Fruit fly (Drosophila melanogaster) whole organism, adult: ENCODE measurements around the gene CG13318.

Experiments used
- CG11617 ChIP-seq: fragments of 200-800 bp; sonication (Bioruptor generic); optimal IDR thresholded peaks from 2 replicates; lab custom pipeline; 2017; ENCODE audit warnings: mild to moderate bottlenecking, missing biosample characterization, missing genetic modification reagents, missing genetic modification characterization
- CG7045 ChIP-seq: fragments of 200-800 bp; sonication (Bioruptor generic); optimal IDR thresholded peaks from 2 replicates; lab custom pipeline; 2017; ENCODE audit warnings: missing biosample characterization, mild to moderate bottlenecking, missing genetic modification characterization
- cic ChIP-seq: fragments of 200-800 bp; sonication (Bioruptor generic); optimal IDR thresholded peaks from 2 replicates; lab custom pipeline; 2017; ENCODE audit warnings: missing biosample characterization, mild to moderate bottlenecking, missing genetic modification characterization, moderate library complexity
- pad ChIP-seq: fragments of 200-800 bp; sonication (Bioruptor generic); optimal IDR thresholded peaks from 3 replicates; lab custom pipeline; 2017; ENCODE audit warnings: missing biosample characterization, missing genetic modification characterization, mild to moderate bottlenecking, moderate library complexity, missing genetic modification reagents
- tj ChIP-seq: fragments of 200-800 bp; sonication (Bioruptor generic); optimal IDR thresholded peaks from 3 replicates; lab custom pipeline; 2017; ENCODE audit warnings: missing biosample characterization, mild to moderate bottlenecking, missing genetic modification characterization, moderate library complexity

- TF ChIP-seq CG11617 (GFP tag; lab: Kevin White, UChicago) (no peak), pad (GFP tag; lab: Kevin White, UChicago) (no peak), tj (GFP tag; lab: Kevin White, UChicago) (no peak), CG7045 (GFP tag; lab: Kevin White, UChicago) (no peak), cic (GFP tag; lab: Kevin White, UChicago) (no peak)
These were observed 8.2 kb upstream of the CG13318 start, which contains the start of gene CG33189 for dm6 chr3R:8780689-8781088.
